Fruit fly (Drosophila melanogaster) whole organism, embryonic: ENCODE results near the gene dec.

ENCODE experiments used
- Ada2b ChIP-seq: fragments of 200-800 bp; sonication (Bioruptor generic); IDR thresholded peaks from 2 replicates; pipeline ENCODE4 v1.3.6; 2022; ENCODE audit warnings: missing biosample characterization, missing genetic modification characterization
- Bgb ChIP-seq: fragments of 200-800 bp; sonication (Bioruptor generic); IDR thresholded peaks from 2 replicates; pipeline ENCODE4 v1.3.6; 2022; ENCODE audit warnings: missing biosample characterization, missing genetic modification characterization; ENCODE audit not compliant: partially characterized antibody
- CG10565 ChIP-seq: fragments of 200-800 bp; sonication (Bioruptor generic); optimal IDR thresholded peaks from 3 replicates; lab custom pipeline; 2016; ENCODE audit warnings: missing biosample characterization, mild to moderate bottlenecking, missing genetic modification characterization
- CG10979 ChIP-seq: fragments of 200-800 bp; sonication (Bioruptor generic); optimal IDR thresholded peaks from 2 replicates; lab custom pipeline; 2018; ENCODE audit warnings: missing biosample characterization, mild to moderate bottlenecking, missing genetic modification characterization, moderate library complexity
- CG11085 ChIP-seq: fragments of 200-800 bp; sonication (Bioruptor generic); IDR thresholded peaks from 2 replicates; pipeline ENCODE4 v1.3.6; 2022; ENCODE audit warnings: missing biosample characterization, missing genetic modification characterization
- CG1233 ChIP-seq: fragments of 200-800 bp; sonication (Bioruptor generic); optimal IDR thresholded peaks from 4 replicates; lab custom pipeline; 2018; ENCODE audit warnings: missing biosample characterization, mild to moderate bottlenecking, missing genetic modification characterization
- CG12942 ChIP-seq: fragments of 200-800 bp; sonication (Bioruptor generic); optimal IDR thresholded peaks from 3 replicates; lab custom pipeline; 2016; ENCODE audit warnings: missing biosample characterization, missing genetic modification characterization
- CG13296 ChIP-seq: fragments of 200-800 bp; sonication (Bioruptor generic); optimal IDR thresholded peaks from 3 replicates; lab custom pipeline; 2018; ENCODE audit warnings: missing biosample characterization, mild to moderate bottlenecking, missing genetic modification characterization
- CG13775 ChIP-seq: fragments of 200-800 bp; sonication (Bioruptor generic); optimal IDR thresholded peaks from 3 replicates; lab custom pipeline; 2017; ENCODE audit warnings: missing biosample characterization, mild to moderate bottlenecking, missing genetic modification characterization
- CG1647 ChIP-seq: fragments of 200-800 bp; sonication (Bioruptor generic); optimal IDR thresholded peaks from 3 replicates; lab custom pipeline; 2016; ENCODE audit warnings: missing biosample characterization, missing genetic modification characterization
- CG1792 ChIP-seq: fragments of 200-800 bp; sonication (Bioruptor generic); optimal IDR thresholded peaks from 2 replicates; lab custom pipeline; 2016; ENCODE audit warnings: missing biosample characterization, missing genetic modification characterization
- CG30020 ChIP-seq: fragments of 200-800 bp; optimal IDR thresholded peaks from 2 replicates; lab custom pipeline; 2019; ENCODE audit warnings: missing biosample characterization, mild to moderate bottlenecking, missing genetic modification characterization, moderate library complexity
- CG34422 ChIP-seq: fragments of 200-800 bp; sonication (Bioruptor generic); IDR thresholded peaks from 3 replicates; pipeline ENCODE4 v1.3.6; 2022; ENCODE audit warnings: missing biosample characterization, missing genetic modification characterization
- CG3847 ChIP-seq: fragments of 200-800 bp; sonication (Bioruptor generic); IDR thresholded peaks from 2 replicates; pipeline ENCODE4 v1.3.6; 2022; ENCODE audit warnings: missing biosample characterization, missing genetic modification characterization
- CG3995 ChIP-seq: fragments of 200-800 bp; sonication (Bioruptor generic); optimal IDR thresholded peaks from 3 replicates; lab custom pipeline; 2016; ENCODE audit warnings: missing biosample characterization, missing genetic modification characterization
- CG6765 ChIP-seq: fragments of 200-800 bp; sonication (Bioruptor generic); optimal IDR thresholded peaks from 3 replicates; lab custom pipeline; 2017; ENCODE audit warnings: missing biosample characterization, mild to moderate bottlenecking, missing genetic modification characterization
- CG8765 ChIP-seq: fragments of 200-800 bp; sonication (Bioruptor generic); IDR thresholded peaks from 2 replicates; pipeline ENCODE4 v1.3.6; 2022; ENCODE audit warnings: missing biosample characterization, missing genetic modification characterization
- CG9609 ChIP-seq: fragments of 200-800 bp; sonication (Bioruptor generic); optimal IDR thresholded peaks from 3 replicates; lab custom pipeline; 2016; ENCODE audit warnings: missing biosample characterization, missing genetic modification characterization
- CoRest ChIP-seq: fragments of 200-800 bp; sonication (Bioruptor generic); optimal IDR thresholded peaks from 3 replicates; lab custom pipeline; 2018; ENCODE audit warnings: missing biosample characterization, mild to moderate bottlenecking, missing genetic modification characterization, moderate library complexity
- D19B ChIP-seq: fragments of 200-800 bp; sonication (Bioruptor generic); optimal IDR thresholded peaks from 2 replicates; lab custom pipeline; 2017; ENCODE audit warnings: missing biosample characterization, mild to moderate bottlenecking, missing genetic modification characterization
- Dek ChIP-seq: fragments of 200-800 bp; sonication (Bioruptor generic); optimal IDR thresholded peaks from 3 replicates; lab custom pipeline; 2019; ENCODE audit warnings: missing biosample characterization, mild to moderate bottlenecking, missing genetic modification characterization, moderate library complexity
- Dref ChIP-seq: fragments of 200-800 bp; sonication (Bioruptor generic); IDR thresholded peaks from 2 replicates; pipeline ENCODE4 v1.3.6; 2022; ENCODE audit warnings: missing biosample characterization, missing genetic modification characterization
- ERR ChIP-seq: fragments of 200-800 bp; sonication (Bioruptor generic); optimal IDR thresholded peaks from 2 replicates; lab custom pipeline; 2016; ENCODE audit warnings: missing biosample characterization, missing genetic modification characterization
- HLH54F ChIP-seq: fragments of 200-800 bp; sonication (Bioruptor generic); optimal IDR thresholded peaks from 3 replicates; lab custom pipeline; 2016; ENCODE audit warnings: missing biosample characterization, missing genetic modification characterization
- Hr78 ChIP-seq, 2 experiments: fragments of 200-800 bp in 1 of 2; fragments of >200 bp in 1 of 2; sonication (Bioruptor generic) in 1 of 2; optimal IDR thresholded peaks; 2 replicates each; lab custom pipeline; 2017 to 2019; ENCODE audit warnings: missing biosample characterization in 2 of 2, missing genetic modification characterization in 2 of 2, mild to moderate bottlenecking in 1 of 2, moderate library complexity in 1 of 2
- Lpt ChIP-seq: fragments of >200 bp; optimal IDR thresholded peaks from 2 replicates; lab custom pipeline; 2018; ENCODE audit warnings: missing biosample characterization, missing genetic modification characterization
- MESR4 ChIP-seq: fragments of 200-800 bp; sonication (Bioruptor generic); optimal IDR thresholded peaks from 2 replicates; lab custom pipeline; 2018; ENCODE audit warnings: missing biosample characterization, mild to moderate bottlenecking, missing genetic modification characterization, moderate library complexity
- Nf-YA ChIP-seq: fragments of 200-800 bp; sonication (Bioruptor generic); IDR thresholded peaks from 2 replicates; pipeline ENCODE4 v1.3.6; 2022; ENCODE audit warnings: missing biosample characterization, missing genetic modification characterization
- Poxn ChIP-seq: fragments of 200-800 bp; sonication (Bioruptor generic); IDR thresholded peaks from 2 replicates; pipeline ENCODE4 v1.3.6; 2022; ENCODE audit warnings: missing biosample characterization, missing genetic modification characterization
- Xbp1 ChIP-seq: fragments of 200-800 bp; sonication (Bioruptor generic); optimal IDR thresholded peaks from 3 replicates; lab custom pipeline; 2016; ENCODE audit warnings: missing biosample characterization, mild to moderate bottlenecking, missing genetic modification characterization
- ato ChIP-seq: fragments of 200-800 bp; sonication (Bioruptor generic); IDR thresholded peaks from 2 replicates; pipeline ENCODE4 v1.3.6; 2022; ENCODE audit warnings: missing biosample characterization, missing genetic modification characterization; ENCODE audit not compliant: partially characterized antibody
- az2 ChIP-seq: fragments of 200-800 bp; sonication (Bioruptor generic); optimal IDR thresholded peaks from 3 replicates; lab custom pipeline; 2016; ENCODE audit warnings: missing biosample characterization, missing genetic modification characterization
- bigmax ChIP-seq: fragments of 200-800 bp; sonication (Bioruptor generic); optimal IDR thresholded peaks from 2 replicates; lab custom pipeline; 2018; ENCODE audit warnings: missing biosample characterization, mild to moderate bottlenecking, missing genetic modification characterization
- btn ChIP-seq: fragments of 200-800 bp; sonication (Bioruptor generic); optimal IDR thresholded peaks from 2 replicates; lab custom pipeline; 2016; ENCODE audit warnings: missing biosample characterization, missing genetic modification characterization
- caup ChIP-seq: fragments of 200-800 bp; sonication (Bioruptor generic); optimal IDR thresholded peaks from 3 replicates; lab custom pipeline; 2017; ENCODE audit warnings: missing biosample characterization, mild to moderate bottlenecking, missing genetic modification characterization, moderate library complexity; ENCODE audit not compliant: severe bottlenecking
- croc ChIP-seq: fragments of 200-800 bp; sonication (Bioruptor generic); conservative IDR thresholded peaks from 3 replicates; pipeline ENCODE4 v1.3.6; 2022; ENCODE audit warnings: missing biosample characterization, missing genetic modification characterization
- disco-r ChIP-seq: fragments of 200-800 bp; sonication (Bioruptor generic); optimal IDR thresholded peaks from 2 replicates; lab custom pipeline; 2016; ENCODE audit warnings: missing biosample characterization, missing genetic modification characterization
- emc ChIP-seq: fragments of 200-800 bp; sonication (Bioruptor generic); optimal IDR thresholded peaks from 2 replicates; lab custom pipeline; 2016; ENCODE audit warnings: missing biosample characterization, missing genetic modification characterization
- gce ChIP-seq: fragments of 200-800 bp; sonication (Bioruptor generic); IDR thresholded peaks from 3 replicates; pipeline ENCODE4 v1.3.6; 2022; ENCODE audit warnings: missing biosample characterization, missing genetic modification characterization
- lbe ChIP-seq: fragments of 200-800 bp; sonication (Bioruptor generic); optimal IDR thresholded peaks from 2 replicates; lab custom pipeline; 2016; ENCODE audit warnings: missing biosample characterization, mild to moderate bottlenecking, missing genetic modification characterization
- mirr ChIP-seq: fragments of 200-800 bp; sonication (Bioruptor generic); optimal IDR thresholded peaks from 3 replicates; lab custom pipeline; 2018; ENCODE audit warnings: missing biosample characterization, mild to moderate bottlenecking, missing genetic modification characterization
- phol ChIP-seq: fragments of 200-800 bp; sonication (Bioruptor generic); optimal IDR thresholded peaks from 3 replicates; lab custom pipeline; 2018; ENCODE audit warnings: missing biosample characterization, mild to moderate bottlenecking, missing genetic modification characterization, moderate library complexity
- rib ChIP-seq: fragments of 200-800 bp; sonication (Bioruptor generic); IDR thresholded peaks from 2 replicates; pipeline ENCODE4 v1.3.6; 2022; ENCODE audit warnings: missing biosample characterization, missing genetic modification characterization
- ro ChIP-seq: fragments of 200-800 bp; sonication (Bioruptor generic); IDR thresholded peaks from 2 replicates; pipeline ENCODE4 v1.3.6; 2022; ENCODE audit warnings: missing biosample characterization, missing genetic modification characterization
- slp2 ChIP-seq: fragments of 200-800 bp; sonication (Bioruptor generic); optimal IDR thresholded peaks from 2 replicates; lab custom pipeline; 2016; ENCODE audit warnings: missing biosample characterization, missing genetic modification characterization
- sob ChIP-seq: fragments of 200-800 bp; sonication (Bioruptor generic); IDR thresholded peaks from 2 replicates; pipeline ENCODE4 v1.3.6; 2022; ENCODE audit warnings: missing biosample characterization, missing genetic modification characterization
- trh ChIP-seq: fragments of 200-800 bp; sonication (Bioruptor generic); optimal IDR thresholded peaks from 2 replicates; lab custom pipeline; 2016; ENCODE audit warnings: missing biosample characterization, missing genetic modification characterization
- wdn ChIP-seq: fragments of 200-800 bp; sonication (Bioruptor generic); IDR thresholded peaks from 2 replicates; pipeline ENCODE4 v1.3.6; 2022; ENCODE audit warnings: missing biosample characterization, missing genetic modification characterization
- wor ChIP-seq: fragments of 200-800 bp; sonication (Bioruptor generic); IDR thresholded peaks from 2 replicates; pipeline ENCODE4 v1.3.6; 2022; ENCODE audit warnings: missing biosample characterization, missing genetic modification characterization
- zfh2 ChIP-seq: fragments of 200-800 bp; sonication (Bioruptor generic); optimal IDR thresholded peaks from 2 replicates; lab custom pipeline; 2016; ENCODE audit warnings: missing biosample characterization, missing genetic modification characterization

Gene dec

DNA sequence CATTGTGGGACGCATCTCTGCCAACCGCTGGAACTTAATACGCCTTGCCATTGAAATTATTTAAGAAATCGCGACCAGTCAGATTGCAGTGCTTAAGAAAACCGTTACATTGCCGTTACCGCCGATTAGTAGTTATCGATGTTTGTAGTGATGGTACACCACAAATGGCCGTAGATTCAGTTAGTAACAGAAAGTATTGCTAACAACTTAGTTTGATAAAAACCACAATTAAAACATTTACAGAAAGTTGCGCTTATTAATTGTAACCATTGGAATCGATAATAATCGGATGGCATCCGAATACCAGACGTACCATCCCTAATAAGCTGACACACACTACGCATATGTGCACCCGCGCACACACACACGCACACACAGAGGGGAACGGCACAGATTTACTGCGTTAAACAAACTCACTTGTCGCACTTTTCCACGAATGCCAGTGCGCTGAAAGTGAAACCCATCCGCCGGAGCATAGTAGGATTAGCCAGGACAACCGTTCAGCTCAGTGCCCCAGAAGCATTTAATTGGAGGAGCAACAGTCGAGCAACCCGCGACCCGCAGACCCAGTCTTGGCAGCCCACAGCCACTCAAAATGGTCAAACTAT lies 47.2 kb upstream of the dec start, which contains the start of the genes hdm and Ykt6 (continued):
- TF ChIP-seq wor (GFP tag; lab: Robert Waterston, UW) (peak; percentile 62), CG10565 (GFP tag; lab: Kevin White, UChicago) (no peak), CG11085 (GFP tag; lab: Robert Waterston, UW) (peak; percentile 68), CG1233 (GFP tag; lab: Kevin White, UChicago) (peak; percentile 56), Xbp1 (GFP tag; lab: Kevin White, UChicago) (peak; percentile 83), ERR (GFP tag; lab: Kevin White, UChicago) (peak; percentile 74), wdn (peak; percentile 81), CG3847 (peak; percentile 84), btn (GFP tag; lab: Kevin White, UChicago) (peak; percentile 23), ro (GFP tag; lab: Robert Waterston, UW) (0 out of 2 replicates have a peak, but pooled peaks have one; percentile 44), HLH54F (GFP tag; lab: Kevin White, UChicago) (peak; percentile 81), emc (GFP tag; lab: Kevin White, UChicago) (peak; percentile 50), croc (GFP tag; lab: Robert Waterston, UW) (peak; percentile 46; the same call in 2 of the 3 replicates), bigmax (GFP tag; lab: Kevin White, UChicago) (no peak), CG6765 (GFP tag; lab: Kevin White, UChicago) (peak; percentile 37), CG13296 (GFP tag; lab: Kevin White, UChicago) (peak; percentile 59), CG8765 (peak; percentile 80), lbe (GFP tag; lab: Kevin White, UChicago) (peak; percentile 64), Lpt (GFP tag; lab: Kevin White, UChicago) (no peak), Hr78 (GFP tag; optimal IDR thresholded peaks at IDR 0.05; lab: Kevin White, UChicago) (no peak), Dek (tag; lab: Kevin White, UChicago) (peak; percentile 59), MESR4 (peak; percentile 94), zfh2 (GFP tag; lab: Kevin White, UChicago) (peak; percentile 83), D19B (GFP tag; lab: Kevin White, UChicago) (peak; percentile 31), Bgb (peak; percentile 95), slp2 (GFP tag; lab: Kevin White, UChicago) (peak; percentile 67), Poxn (GFP tag; lab: Robert Waterston, UW) (peak; percentile 10; the same call in 1 of the 2 replicates), CG13775 (GFP tag; lab: Kevin White, UChicago) (peak; percentile 76), CG10979 (tag; lab: Kevin White, UChicago) (peak; percentile 66), Nf-YA (GFP tag; lab: Robert Waterston, UW) (peak; percentile 58; the same call in 1 of the 2 replicates), gce (GFP tag; lab: Robert Waterston, UW) (no peak), CG3995 (GFP tag; lab: Kevin White, UChicago) (peak; percentile 88), CoRest (peak; percentile 78), rib (peak; percentile 78; the same call in 1 of the 2 replicates), Ada2b (GFP tag; lab: Robert Waterston, UW) (peak; percentile 69), CG9609 (peak; percentile 84), mirr (GFP tag; lab: Kevin White, UChicago) (no peak), sob (peak; percentile 90), disco-r (GFP tag; lab: Kevin White, UChicago) (peak; percentile 41), CG12942 (GFP tag; lab: Kevin White, UChicago) (peak; percentile 80), phol (tag; lab: Kevin White, UChicago) (peak; percentile 77), az2 (peak; percentile 77), caup (GFP tag; lab: Kevin White, UChicago) (peak; percentile 73), trh (GFP tag; lab: Kevin White, UChicago) (peak; percentile 34), CG30020 (tag; lab: Kevin White, UChicago) (peak; percentile 44), CG1647 (GFP tag; lab: Kevin White, UChicago) (peak; percentile 72), CG1792 (peak; percentile 64), CG34422 (GFP tag; lab: Robert Waterston, UW) (peak; percentile 86), ato (peak; percentile 86), Dref (GFP tag; lab: Robert Waterston, UW) (peak; percentile 75)
